Fruit fly (Drosophila melanogaster) whole organism, prepupa: ENCODE data around the gene CG13043.

Source experiments
- Blimp-1 ChIP-seq: fragments of 200-800 bp; sonication (Bioruptor generic); optimal IDR thresholded peaks from 3 replicates; lab custom pipeline; 2017; ENCODE audit warnings: missing biosample characterization, missing genetic modification characterization, mild to moderate bottlenecking, moderate library complexity, missing genetic modification reagents
- CG10669 ChIP-seq: fragments of 200-800 bp; sonication (Bioruptor generic); optimal IDR thresholded peaks from 3 replicates; lab custom pipeline; 2018; ENCODE audit warnings: missing biosample characterization, mild to moderate bottlenecking, missing genetic modification characterization, moderate library complexity
- CG11294 ChIP-seq: fragments of 200-800 bp; sonication (Bioruptor generic); IDR thresholded peaks from 2 replicates; pipeline ENCODE4 v1.3.6; 2022; ENCODE audit warnings: missing biosample characterization, missing genetic modification characterization
- CG11762 ChIP-seq: fragments of 200-800 bp; sonication (Bioruptor generic); optimal IDR thresholded peaks from 3 replicates; lab custom pipeline; 2016; ENCODE audit warnings: missing biosample characterization, missing genetic modification characterization; ENCODE audit not compliant: insufficient read depth
- CG11902 ChIP-seq: fragments of 200-800 bp; sonication (Bioruptor generic); optimal IDR thresholded peaks from 3 replicates; lab custom pipeline; 2016; ENCODE audit warnings: missing biosample characterization, missing genetic modification characterization
- CG15336 ChIP-seq: fragments of 200-800 bp; sonication (Bioruptor generic); IDR thresholded peaks from 2 replicates; pipeline ENCODE4 v1.3.6; 2022; ENCODE audit warnings: missing biosample characterization, missing genetic modification characterization
- CG1621 ChIP-seq: fragments of 200-800 bp; sonication (Bioruptor generic); optimal IDR thresholded peaks from 3 replicates; lab custom pipeline; 2018; ENCODE audit warnings: missing biosample characterization, mild to moderate bottlenecking, missing genetic modification characterization
- CG16779 ChIP-seq: fragments of 200-800 bp; sonication (Bioruptor generic); optimal IDR thresholded peaks from 3 replicates; lab custom pipeline; 2017; ENCODE audit warnings: missing biosample characterization, mild to moderate bottlenecking, missing genetic modification characterization
- CG3032 ChIP-seq: fragments of 200-800 bp; optimal IDR thresholded peaks from 2 replicates; lab custom pipeline; 2019; ENCODE audit warnings: missing biosample characterization, mild to moderate bottlenecking, missing genetic modification characterization, moderate library complexity
- CG31627 ChIP-seq: fragments of 200-800 bp; sonication (Bioruptor generic); optimal IDR thresholded peaks from 3 replicates; lab custom pipeline; 2016; ENCODE audit warnings: missing biosample characterization, missing genetic modification characterization
- CG34406 ChIP-seq: fragments of 200-800 bp; sonication (Bioruptor generic); optimal IDR thresholded peaks from 3 replicates; lab custom pipeline; 2016; ENCODE audit warnings: missing biosample characterization, missing genetic modification characterization
- CG3919 ChIP-seq: fragments of 200-800 bp; sonication (Bioruptor generic); optimal IDR thresholded peaks from 3 replicates; lab custom pipeline; 2016; ENCODE audit warnings: missing biosample characterization, missing genetic modification characterization
- CG6163 ChIP-seq: fragments of 200-800 bp; sonication (Bioruptor generic); IDR thresholded peaks from 3 replicates; pipeline ENCODE4 v1.3.6; 2022; ENCODE audit warnings: missing biosample characterization, missing genetic modification characterization
- CG6792 ChIP-seq: fragments of 200-800 bp; sonication (Bioruptor generic); optimal IDR thresholded peaks from 3 replicates; lab custom pipeline; 2016; ENCODE audit warnings: missing biosample characterization, missing genetic modification characterization
- CG6808 ChIP-seq: fragments of 200-800 bp; sonication (Bioruptor generic); optimal IDR thresholded peaks from 3 replicates; lab custom pipeline; 2017; ENCODE audit warnings: missing biosample characterization, missing genetic modification characterization, mild to moderate bottlenecking, moderate library complexity, missing genetic modification reagents
- CG6854 ChIP-seq: fragments of 200-800 bp; sonication (Bioruptor generic); optimal IDR thresholded peaks from 2 replicates; lab custom pipeline; 2017; ENCODE audit warnings: missing biosample characterization, mild to moderate bottlenecking, missing genetic modification characterization
- CG8632 ChIP-seq: fragments of 200-800 bp; sonication (Bioruptor generic); optimal IDR thresholded peaks from 3 replicates; lab custom pipeline; 2016; ENCODE audit warnings: missing biosample characterization, missing genetic modification characterization
- CG9139 ChIP-seq: fragments of 200-800 bp; sonication (Bioruptor generic); optimal IDR thresholded peaks from 3 replicates; lab custom pipeline; 2017; ENCODE audit warnings: missing biosample characterization, mild to moderate bottlenecking, missing genetic modification characterization
- Eip75B ChIP-seq: fragments of 200-800 bp; sonication (Bioruptor generic); optimal IDR thresholded peaks from 3 replicates; lab custom pipeline; 2016; ENCODE audit warnings: missing biosample characterization, missing genetic modification characterization
- Eip78C ChIP-seq: fragments of 200-800 bp; sonication (Bioruptor generic); peaks from one replicate; lab custom pipeline; 2016; ENCODE audit warnings: missing biosample characterization, missing genetic modification characterization
- Ets21C ChIP-seq: fragments of 200-800 bp; sonication (Bioruptor generic); optimal IDR thresholded peaks from 3 replicates; lab custom pipeline; 2016; ENCODE audit warnings: missing biosample characterization, missing genetic modification characterization
- Ets96B ChIP-seq: fragments of 200-800 bp; optimal IDR thresholded peaks from 2 replicates; lab custom pipeline; 2019; ENCODE audit warnings: missing biosample characterization, mild to moderate bottlenecking, missing genetic modification characterization, moderate library complexity
- Gug ChIP-seq: fragments of 200-800 bp; sonication (Bioruptor generic); IDR thresholded peaks from 2 replicates; pipeline ENCODE4 v1.3.6; 2022; ENCODE audit warnings: missing biosample characterization, missing genetic modification characterization
- Hr38 ChIP-seq: sonication (Bioruptor generic); optimal IDR thresholded peaks from 2 replicates; lab custom pipeline; 2016; ENCODE audit warnings: missing biosample characterization, missing genetic modification characterization
- Hr39 ChIP-seq: fragments of 200-800 bp; sonication (Bioruptor generic); optimal IDR thresholded peaks from 2 replicates; lab custom pipeline; 2016; ENCODE audit warnings: missing biosample characterization, missing genetic modification characterization
- Hr4 ChIP-seq: fragments of 200-800 bp; sonication (Bioruptor generic); optimal IDR thresholded peaks from 3 replicates; lab custom pipeline; 2016; ENCODE audit warnings: missing biosample characterization, missing genetic modification characterization
- Lpt ChIP-seq: fragments of 200-800 bp; sonication (Bioruptor generic); optimal IDR thresholded peaks from 3 replicates; lab custom pipeline; 2016; ENCODE audit warnings: missing biosample characterization, missing genetic modification characterization
- Met ChIP-seq: fragments of 200-800 bp; sonication (Bioruptor generic); optimal IDR thresholded peaks from 3 replicates; lab custom pipeline; 2016; ENCODE audit warnings: missing biosample characterization, missing genetic modification characterization
- OdsH ChIP-seq: fragments of 200-800 bp; sonication (Bioruptor generic); optimal IDR thresholded peaks from 3 replicates; lab custom pipeline; 2016; ENCODE audit warnings: missing biosample characterization, missing genetic modification characterization
- Smox ChIP-seq: fragments of 200-800 bp; sonication (Bioruptor generic); optimal IDR thresholded peaks from 3 replicates; lab custom pipeline; 2016; ENCODE audit warnings: missing biosample characterization, missing genetic modification characterization
- Sox102F ChIP-seq: fragments of 200-800 bp; sonication (Bioruptor generic); optimal IDR thresholded peaks from 2 replicates; lab custom pipeline; 2016; ENCODE audit warnings: missing biosample characterization, mild to moderate bottlenecking, missing genetic modification characterization
- Sox14 ChIP-seq: fragments of 200-800 bp; sonication (Bioruptor generic); optimal IDR thresholded peaks from 3 replicates; lab custom pipeline; 2016; ENCODE audit warnings: missing biosample characterization, missing genetic modification characterization
- Sox15 ChIP-seq: fragments of 200-800 bp; sonication (Bioruptor generic); optimal IDR thresholded peaks from 3 replicates; lab custom pipeline; 2016; ENCODE audit warnings: missing biosample characterization, missing genetic modification characterization
- achi ChIP-seq: fragments of 200-800 bp; sonication (Bioruptor generic); optimal IDR thresholded peaks from 3 replicates; lab custom pipeline; 2016; ENCODE audit warnings: missing biosample characterization, missing genetic modification characterization
- acj6 ChIP-seq: fragments of 200-800 bp; sonication (Bioruptor generic); optimal IDR thresholded peaks from 3 replicates; lab custom pipeline; 2016; ENCODE audit warnings: missing biosample characterization, missing genetic modification characterization
- eg ChIP-seq: fragments of 200-800 bp; sonication (Bioruptor generic); IDR thresholded peaks from 3 replicates; pipeline ENCODE4 v1.3.6; 2022; ENCODE audit warnings: missing biosample characterization, missing genetic modification characterization
- esn ChIP-seq: fragments of 200-800 bp; sonication (Bioruptor generic); optimal IDR thresholded peaks from 2 replicates; lab custom pipeline; 2016; ENCODE audit warnings: missing biosample characterization, mild to moderate bottlenecking, missing genetic modification characterization, moderate library complexity
- fd59A ChIP-seq: fragments of 200-800 bp; sonication (Bioruptor generic); optimal IDR thresholded peaks from 2 replicates; lab custom pipeline; 2017; ENCODE audit warnings: missing biosample characterization, mild to moderate bottlenecking, missing genetic modification characterization, missing genetic modification reagents
- fd85E ChIP-seq: fragments of 200-800 bp; sonication (Bioruptor generic); optimal IDR thresholded peaks from 3 replicates; lab custom pipeline; 2016; ENCODE audit warnings: missing biosample characterization, missing genetic modification characterization
- fkh ChIP-seq: fragments of 200-800 bp; sonication (Bioruptor generic); optimal IDR thresholded peaks from 3 replicates; lab custom pipeline; 2017; ENCODE audit warnings: missing biosample characterization, mild to moderate bottlenecking, missing genetic modification characterization, moderate library complexity
- lz ChIP-seq: fragments of 200-800 bp; sonication (Bioruptor generic); optimal IDR thresholded peaks from 3 replicates; lab custom pipeline; 2016; ENCODE audit warnings: missing biosample characterization, missing genetic modification characterization
- net ChIP-seq: fragments of 200-800 bp; sonication (Bioruptor generic); optimal IDR thresholded peaks from 3 replicates; lab custom pipeline; 2016; ENCODE audit warnings: missing biosample characterization, missing genetic modification characterization
- pdm3 ChIP-seq: fragments of 200-800 bp; sonication (Bioruptor generic); optimal IDR thresholded peaks from 3 replicates; lab custom pipeline; 2016; ENCODE audit warnings: missing biosample characterization, missing genetic modification characterization
- spab ChIP-seq: fragments of 200-800 bp; sonication (Bioruptor generic); optimal IDR thresholded peaks from 2 replicates; lab custom pipeline; 2017; ENCODE audit warnings: missing biosample characterization, mild to moderate bottlenecking, missing genetic modification characterization, missing genetic modification reagents
- svp ChIP-seq: fragments of 200-800 bp; sonication (Bioruptor generic); peaks from one replicate; lab custom pipeline; 2016; ENCODE audit warnings: missing biosample characterization, missing genetic modification characterization
- vri ChIP-seq: fragments of 200-800 bp; sonication (Bioruptor generic); optimal IDR thresholded peaks from 3 replicates; lab custom pipeline; 2016; ENCODE audit warnings: missing biosample characterization, mild to moderate bottlenecking, missing genetic modification characterization

The CG13043 gene

DNA sequence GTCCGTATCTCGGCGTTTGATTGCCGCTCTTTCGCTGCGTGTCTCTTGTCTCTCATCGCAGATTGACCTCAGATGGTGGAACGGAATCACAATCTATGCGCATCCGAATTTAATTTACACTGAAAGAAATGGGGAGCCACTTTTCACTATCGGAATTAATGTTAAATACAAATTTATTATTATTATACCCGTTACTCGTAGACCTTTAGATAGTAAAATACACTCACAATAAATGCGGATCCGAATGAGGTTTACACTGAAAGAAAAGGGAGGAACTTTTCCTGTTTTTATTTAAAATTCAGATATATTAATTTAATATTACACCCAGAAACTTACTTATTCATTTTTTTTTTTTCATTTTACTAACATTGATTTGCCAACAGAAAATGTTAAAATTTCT, 16.6 kb downstream of the CG13043 start (continued):
- TF ChIP-seq CG11294 (GFP tag; lab: Robert Waterston, UW) (no peak), CG11902 (GFP tag; lab: Kevin White, UChicago) (no peak), CG34406 (peak; percentile 5), Hr39 (no peak)

DNA sequence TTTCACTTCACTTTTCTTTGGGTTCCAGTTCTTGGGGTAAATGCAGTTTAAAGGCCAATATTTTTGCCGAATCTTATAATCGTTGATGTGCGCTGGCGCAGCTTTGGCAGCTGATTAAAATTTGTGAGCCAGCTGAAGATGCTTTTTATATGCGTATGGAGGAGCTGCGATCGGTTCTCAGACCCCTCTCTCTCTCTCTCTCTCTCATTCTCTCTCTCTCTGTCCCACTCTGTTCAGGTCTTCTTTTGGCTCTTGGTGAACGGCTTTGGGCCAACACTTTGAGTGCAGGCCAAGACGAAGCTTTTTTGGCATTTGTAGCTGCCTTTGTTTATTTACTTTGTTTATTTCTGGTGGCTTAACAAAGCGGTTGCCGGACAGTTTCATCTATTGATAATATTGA, 17.3 kb downstream of the CG13043 start, which contains the start of gene CG13046:
Gene CG13046 (minus strand): TSS at position 101 of the 400 bp plus-strand sequence.
- no peak for TF ChIP-seq CG15336 (GFP tag; lab: Robert Waterston, UW)
- TF ChIP-seq Met (GFP tag; lab: Kevin White, UChicago): no peak
- no peak for TF ChIP-seq CG16779 (tag; lab: Kevin White, UChicago)
- no peak for TF ChIP-seq CG10669 (GFP tag; lab: Kevin White, UChicago)
- TF ChIP-seq Hr39: no peak
- TF ChIP-seq fkh (GFP tag; lab: Kevin White, UChicago): no peak
- TF ChIP-seq esn (GFP tag; lab: Kevin White, UChicago): no peak
- no peak for TF ChIP-seq Hr4 (GFP tag; lab: Kevin White, UChicago)
- TF ChIP-seq CG6854 (GFP tag; lab: Kevin White, UChicago): no peak
- no peak for TF ChIP-seq CG11294 (GFP tag; lab: Robert Waterston, UW)
- TF ChIP-seq acj6 (GFP tag; lab: Kevin White, UChicago): no peak
- no peak for TF ChIP-seq Gug (GFP tag; lab: Robert Waterston, UW)
- no peak for TF ChIP-seq CG6792
- no peak for TF ChIP-seq pdm3 (GFP tag; lab: Kevin White, UChicago)
- TF ChIP-seq Eip78C (GFP tag; lab: Kevin White, UChicago): no peak
- TF ChIP-seq fd59A (GFP tag; lab: Kevin White, UChicago): no peak

DNA sequence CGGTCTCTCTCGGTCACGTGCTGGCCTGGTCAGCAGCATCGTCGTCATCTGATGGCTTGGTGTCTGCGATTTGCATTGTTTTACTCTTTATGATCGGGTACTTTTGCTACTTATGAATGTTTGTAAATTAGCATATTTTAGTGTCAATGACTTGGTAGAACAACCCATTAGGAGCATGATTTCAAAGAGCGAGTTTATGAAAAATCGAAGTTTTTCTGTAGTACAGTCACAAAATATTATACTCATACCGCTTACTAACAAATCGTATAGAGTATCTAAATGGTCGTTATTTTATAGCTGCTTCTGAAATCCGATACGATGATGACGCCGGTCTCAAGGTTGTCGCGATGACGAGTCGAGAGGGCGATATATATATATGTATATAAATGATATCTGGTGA, 19.4 kb downstream of the CG13043 start:
- TF ChIP-seq CG9139 (peak; percentile 47), Lpt (no peak), Eip78C (GFP tag; lab: Kevin White, UChicago) (peak; percentile 93), Hr39 (peak; percentile 29), pdm3 (GFP tag; lab: Kevin White, UChicago) (peak; percentile 64), svp (GFP tag; lab: Kevin White, UChicago) (peak; percentile 39), CG6854 (GFP tag; lab: Kevin White, UChicago) (no peak), CG3919 (GFP tag; lab: Kevin White, UChicago) (peak; percentile 55), CG1621 (tag; lab: Kevin White, UChicago) (peak; percentile 78), CG3032 (tag; lab: Kevin White, UChicago) (peak; percentile 85), Eip75B (peak; percentile 71), CG6808 (GFP tag; lab: Kevin White, UChicago) (peak; percentile 77), achi (peak; percentile 53), CG6163 (GFP tag; lab: Robert Waterston, UW) (peak; percentile 44; the same call in 1 of the 3 replicates), Sox102F (GFP tag; lab: Kevin White, UChicago) (peak; percentile 12), Sox15 (GFP tag; lab: Kevin White, UChicago) (peak; percentile 39), OdsH (GFP tag; lab: Kevin White, UChicago) (peak; percentile 46), CG11762 (GFP tag; lab: Kevin White, UChicago) (peak; percentile 8), lz (peak; percentile 24), Ets21C (GFP tag; lab: Kevin White, UChicago) (no peak), net (GFP tag; lab: Kevin White, UChicago) (peak; percentile 50), acj6 (GFP tag; lab: Kevin White, UChicago) (peak; percentile 64), CG6792 (peak; percentile 64), Sox14 (GFP tag; lab: Kevin White, UChicago) (peak; percentile 51), CG16779 (tag; lab: Kevin White, UChicago) (peak; percentile 30), Hr4 (GFP tag; lab: Kevin White, UChicago) (no peak), fd85E (no peak), spab (GFP tag; lab: Kevin White, UChicago) (peak; percentile 78), CG11902 (GFP tag; lab: Kevin White, UChicago) (peak; percentile 17), CG8632 (GFP tag; lab: Kevin White, UChicago) (peak; percentile 67), CG31627 (GFP tag; lab: Kevin White, UChicago) (peak; percentile 4), CG34406 (peak; percentile 58), Blimp-1 (GFP tag; lab: Kevin White, UChicago) (no peak), Smox (peak; percentile 10), CG15336 (GFP tag; lab: Robert Waterston, UW) (no peak), Ets96B (tag; lab: Kevin White, UChicago) (peak; percentile 87), eg (GFP tag; lab: Robert Waterston, UW) (no peak), fd59A (GFP tag; lab: Kevin White, UChicago) (peak; percentile 79), vri (GFP tag; lab: Kevin White, UChicago) (peak; percentile 13), Hr38 (no peak)
